Fruit fly (Drosophila melanogaster) whole organism: Measurements from ENCODE around the gene kek4.

Experiments used
- CG8478 ChIP-seq: fragments of >200 bp; optimal IDR thresholded peaks from 2 replicates; lab custom pipeline; 2018; ENCODE audit warnings: inconsistent platforms
- Dll ChIP-seq: fragments of >200 bp; optimal IDR thresholded peaks from 2 replicates; lab custom pipeline; 2017
- EcR ChIP-seq, 2 experiments: fragments of >200 bp; optimal IDR thresholded peaks; 2 replicates each; lab custom pipeline; 2017; ENCODE audit warnings: missing biosample characterization in 2 of 2, missing genetic modification characterization in 2 of 2, missing genetic modification reagents in 2 of 2
- pan ChIP-seq: fragments of >200 bp; optimal IDR thresholded peaks from 2 replicates; lab custom pipeline; 2017
- psq ChIP-seq: fragments of >200 bp; optimal IDR thresholded peaks from 2 replicates; lab custom pipeline; 2017
- usp ChIP-seq: fragments of >200 bp; optimal IDR thresholded peaks from 2 replicates; lab custom pipeline; 2017; ENCODE audit warnings: missing biosample characterization, missing genetic modification characterization, mixed read lengths

Gene kek4

DNA sequence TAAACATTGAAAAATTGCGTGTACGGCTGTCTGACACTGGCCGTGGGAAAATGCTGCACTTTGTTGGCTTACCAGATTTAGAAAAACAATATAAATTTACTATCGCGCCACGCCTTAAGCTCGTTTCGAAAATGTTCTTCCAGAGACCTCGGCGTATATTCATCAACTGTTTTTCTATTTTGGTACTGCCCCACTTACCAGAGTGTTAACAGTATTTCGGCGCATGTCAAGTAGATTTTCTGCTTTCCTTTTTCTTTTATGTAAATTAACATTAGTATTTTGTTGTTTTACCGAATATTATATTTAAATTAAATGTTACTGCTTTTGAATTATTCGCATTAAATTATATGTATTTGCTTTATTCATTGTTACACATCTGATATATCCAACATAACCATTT lies at the start of gene kek4:
TSS of gene kek4 (minus strand) at position 341 of the 400 bp plus-strand sequence.
- TF ChIP-seq psq (lab: Kevin White, UChicago) (no peak), EcR (GFP tag; optimal IDR thresholded peaks at IDR 0.05; lab: Kevin White, UChicago) (no peak), usp (no peak), CG8478 (lab: Kevin White, UChicago) (no peak), Dll (lab: Kevin White, UChicago) (no peak), pan (lab: Kevin White, UChicago) (no peak)

DNA sequence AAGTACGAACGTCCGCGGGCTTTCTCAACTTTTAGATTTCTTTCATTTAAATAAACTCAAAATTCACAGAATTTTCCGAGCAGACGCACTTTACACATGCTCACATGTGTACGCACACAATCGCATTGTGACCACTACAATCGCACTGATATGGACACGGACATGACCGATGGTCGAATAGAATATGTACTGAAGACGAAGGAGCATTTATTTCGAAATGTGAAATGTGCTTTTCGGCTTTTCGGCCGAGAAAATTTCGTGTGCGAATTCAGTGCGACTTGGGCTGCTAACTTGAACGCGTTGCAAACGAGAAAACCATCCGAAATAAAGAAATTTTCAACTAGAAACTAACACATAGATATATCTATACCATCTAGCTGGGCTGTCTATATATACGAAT lies 45.6 kb upstream of the kek4 start, which contains the start of gene CG44085:
TSS of gene CG44085 (plus strand) at position 269 of the 400 bp plus-strand sequence.
- TF ChIP-seq CG8478 (lab: Kevin White, UChicago) (no peak), pan (lab: Kevin White, UChicago) (no peak), Dll (lab: Kevin White, UChicago) (no peak), EcR (GFP tag; optimal IDR thresholded peaks at IDR 0.05; lab: Kevin White, UChicago) (no peak), usp (no peak), psq (lab: Kevin White, UChicago) (no peak)

DNA sequence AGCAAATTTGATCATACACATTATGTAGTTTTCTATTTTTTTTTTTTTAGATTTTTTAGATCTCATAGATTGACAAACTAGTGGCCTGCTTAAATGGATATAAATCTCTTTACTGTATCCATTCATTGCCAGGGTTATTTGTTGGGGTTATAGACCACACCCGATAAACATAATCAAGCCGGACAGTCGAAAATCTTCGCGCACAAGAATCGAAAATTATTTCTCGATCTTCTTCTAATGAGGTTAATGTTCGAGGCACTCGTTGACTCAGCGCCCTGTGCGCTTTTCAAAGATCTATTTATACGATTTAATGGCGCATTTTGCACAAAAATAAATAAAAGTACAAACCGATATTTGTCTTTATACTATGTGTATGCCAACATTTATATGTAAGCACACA lies 44.5 kb upstream of the kek4 start, which contains the start of gene CG31730:
TSS of gene CG31730 (minus strand) at position 101 of the 400 bp plus-strand sequence.
- TF ChIP-seq Dll (lab: Kevin White, UChicago): no peak

DNA sequence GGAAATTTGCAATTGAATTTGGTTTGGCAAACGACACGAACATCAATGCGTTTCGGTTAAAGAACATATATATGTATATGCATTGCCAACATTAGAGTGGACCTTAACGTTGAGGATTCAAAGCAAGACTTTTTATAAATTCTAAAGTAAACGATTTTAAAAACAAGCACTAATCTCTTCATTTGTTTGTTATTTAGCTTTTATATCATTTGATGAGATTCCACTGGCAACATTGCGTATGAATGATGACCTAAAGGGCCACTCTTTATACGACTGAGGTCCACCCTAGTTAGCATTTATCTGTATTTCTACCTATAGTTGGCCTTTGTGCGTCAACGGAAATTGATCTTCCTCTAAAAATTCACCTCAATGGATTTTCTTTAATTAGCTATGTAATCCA lies 43.6 kb upstream of the kek4 start:
- TF ChIP-seq pan (lab: Kevin White, UChicago) (no peak), psq (lab: Kevin White, UChicago) (no peak)

DNA sequence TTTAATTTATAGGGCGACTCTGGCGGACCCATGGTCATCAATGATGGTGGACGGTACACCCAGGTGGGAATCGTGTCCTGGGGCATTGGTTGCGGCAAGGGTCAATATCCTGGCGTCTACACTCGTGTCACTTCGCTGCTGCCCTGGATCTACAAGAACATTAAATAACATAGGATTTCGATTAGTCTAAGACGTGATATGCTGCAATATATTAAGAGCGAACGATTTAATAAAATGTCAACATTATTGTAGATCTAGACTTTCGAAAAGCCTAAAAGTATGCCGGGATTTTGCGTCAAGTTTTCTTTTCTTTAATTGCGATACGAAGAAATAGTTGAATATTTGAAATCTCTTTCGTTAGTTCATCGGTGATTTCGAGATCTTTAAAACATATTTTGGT lies 42.0 kb upstream of the kek4 start, which contains the start of gene Naa20B:
TSS of gene Naa20B (plus strand) at position 301 of the 400 bp plus-strand sequence.
- TF ChIP-seq usp: no peak
- no peak for TF ChIP-seq pan (lab: Kevin White, UChicago)
- TF ChIP-seq Dll (lab: Kevin White, UChicago): no peak
- TF ChIP-seq CG8478 (lab: Kevin White, UChicago): no peak
- no peak for TF ChIP-seq EcR (GFP tag; optimal IDR thresholded peaks at IDR 0.05; lab: Kevin White, UChicago)
- TF ChIP-seq psq (lab: Kevin White, UChicago): no peak

DNA sequence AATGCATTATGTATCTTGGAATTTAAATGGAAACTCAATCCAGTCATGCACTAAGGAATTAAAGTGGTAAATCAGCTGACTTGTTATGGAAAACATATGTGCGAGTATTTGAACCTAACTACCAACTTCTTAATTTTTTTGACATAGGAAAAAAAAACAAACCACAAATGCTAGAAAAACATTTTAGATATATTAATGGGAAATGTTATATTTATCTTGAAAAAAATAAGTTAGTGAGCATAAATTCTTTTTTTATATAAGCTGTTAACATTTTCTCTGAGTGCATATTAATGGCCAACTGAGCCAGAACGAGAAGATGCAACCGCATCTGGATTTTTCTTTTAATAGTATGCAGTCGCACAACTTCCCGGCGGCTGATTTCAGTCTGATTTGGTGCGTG lies 36.0 kb upstream of the kek4 start:
- no peak for TF ChIP-seq usp
- no peak for TF ChIP-seq CG8478 (lab: Kevin White, UChicago)

DNA sequence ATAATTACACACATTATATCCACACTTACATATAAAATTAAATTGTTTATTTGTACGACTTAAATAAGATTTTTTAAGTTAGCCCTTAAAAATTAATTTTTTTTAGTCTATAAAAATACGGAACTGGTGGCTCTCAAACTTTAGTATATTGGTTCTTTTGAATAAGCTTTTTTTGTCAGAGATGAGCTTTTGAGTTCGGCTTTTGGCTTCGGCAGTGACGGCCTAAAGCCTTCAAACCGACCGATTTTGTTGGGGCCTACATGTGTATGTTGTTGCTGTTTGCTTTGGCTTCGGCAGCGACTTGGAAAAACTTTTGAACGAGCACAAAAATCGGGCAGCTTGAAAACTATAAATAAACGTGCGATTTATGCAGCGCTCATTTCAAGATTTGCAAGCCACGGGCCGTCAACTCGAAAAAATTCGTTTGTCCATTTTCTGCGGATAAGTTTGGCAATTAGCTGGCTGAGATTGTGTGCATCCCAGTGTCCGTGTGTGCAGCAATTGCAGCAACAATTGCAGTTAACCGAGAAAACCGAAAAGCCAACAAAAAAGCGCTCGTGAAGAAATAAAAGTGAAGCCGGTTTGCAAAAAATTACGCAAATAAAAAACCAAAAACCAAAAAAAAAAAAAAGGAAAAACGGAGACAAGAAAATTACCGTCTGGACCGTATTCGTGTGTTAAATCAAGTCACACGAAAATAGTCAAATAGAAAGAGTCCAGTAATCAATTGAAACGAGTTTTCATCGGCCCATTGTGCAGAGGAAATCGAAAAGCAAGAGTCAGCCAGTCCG lies 30.9 kb upstream of the kek4 start, which contains the start of gene CG16820:
TSS of gene CG16820 (plus strand) at position 378 of the 791 bp plus-strand sequence.
- TF ChIP-seq pan (lab: Kevin White, UChicago) (no peak), Dll (lab: Kevin White, UChicago) (no peak), psq (lab: Kevin White, UChicago) (no peak), usp (no peak), EcR (GFP tag; optimal IDR thresholded peaks at IDR 0.05; lab: Kevin White, UChicago) (no peak), CG8478 (lab: Kevin White, UChicago) (no peak)

DNA sequence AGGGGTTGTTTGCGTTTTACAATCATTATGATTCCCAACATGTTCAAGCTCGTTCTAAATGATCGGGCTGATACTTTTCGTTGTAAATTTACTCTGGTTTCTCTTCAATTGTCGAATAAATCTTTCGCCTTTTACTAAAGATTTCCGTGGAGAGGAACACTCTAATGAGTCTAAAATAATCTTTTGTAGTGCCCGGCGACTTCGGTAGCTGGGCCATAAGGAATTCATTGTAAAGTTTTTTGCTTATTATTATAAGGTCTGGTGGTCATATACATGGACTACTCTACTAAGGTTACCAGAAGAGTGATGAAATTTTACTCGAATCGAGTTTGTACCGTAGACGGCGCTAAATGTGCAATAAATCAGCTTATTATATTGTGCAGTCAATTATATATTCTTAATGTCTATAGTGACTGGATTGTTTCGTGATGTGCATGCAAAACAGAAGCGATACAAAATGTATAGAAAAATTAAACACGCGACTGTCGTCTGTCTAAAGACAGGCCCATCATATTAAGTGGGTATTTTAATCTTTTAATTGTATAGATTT lies 29.7 kb upstream of the kek4 start:
- TF ChIP-seq usp (no peak), psq (lab: Kevin White, UChicago) (no peak), pan (lab: Kevin White, UChicago) (no peak), CG8478 (lab: Kevin White, UChicago) (no peak), EcR (GFP tag; optimal IDR thresholded peaks at IDR 0.05; lab: Kevin White, UChicago) (no peak), Dll (lab: Kevin White, UChicago) (no peak)

DNA sequence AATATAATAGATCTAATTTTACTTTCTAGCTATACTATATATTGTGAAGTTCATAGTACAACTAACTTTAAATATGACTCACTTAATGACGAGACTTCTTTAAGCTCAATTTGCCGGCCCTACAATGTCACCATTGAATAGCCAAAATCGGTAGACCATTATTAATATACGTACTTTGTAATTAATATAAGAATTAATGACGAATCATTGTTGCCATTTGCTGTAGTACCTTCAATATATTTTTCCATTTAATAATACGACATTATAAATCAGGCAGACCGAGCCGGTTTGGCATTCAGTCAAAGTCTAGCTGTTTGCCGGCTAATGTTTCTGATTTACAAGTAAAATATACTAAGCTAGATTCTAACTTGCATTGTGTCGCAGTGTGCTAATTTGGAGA lies 24.5 kb upstream of the kek4 start, which contains the start of gene Jhbp13:
TSS of gene Jhbp13 (plus strand) at position 301 of the 400 bp plus-strand sequence.
- TF ChIP-seq usp (no peak), pan (lab: Kevin White, UChicago) (no peak), EcR (GFP tag; optimal IDR thresholded peaks at IDR 0.05; lab: Kevin White, UChicago) (no peak), psq (lab: Kevin White, UChicago) (no peak), Dll (lab: Kevin White, UChicago) (no peak), CG8478 (lab: Kevin White, UChicago) (no peak)

DNA sequence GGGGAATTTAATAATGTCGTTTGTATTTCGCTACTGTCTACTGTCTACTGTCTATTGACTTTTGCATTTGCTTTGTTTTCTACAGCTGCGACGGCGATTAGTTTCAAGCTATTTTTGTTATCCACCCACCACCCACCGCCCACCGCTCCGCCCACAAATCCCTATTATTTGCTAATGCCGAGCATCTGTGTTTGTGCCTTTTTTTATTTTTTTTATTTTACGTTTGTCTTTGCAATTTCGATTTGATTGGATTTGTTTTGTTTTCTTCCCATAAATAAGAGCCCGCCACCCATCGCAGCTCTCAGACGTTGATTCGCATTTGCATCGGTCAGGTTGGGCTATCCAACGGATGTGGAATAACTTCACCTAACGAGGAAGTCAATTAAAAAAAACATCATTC lies 21.0 kb upstream of the kek4 start, which contains the start of gene Jhbp14:
TSS of gene Jhbp14 (plus strand) at position 301 of the 400 bp plus-strand sequence.
- TF ChIP-seq pan (lab: Kevin White, UChicago) (no peak), EcR (GFP tag; optimal IDR thresholded peaks at IDR 0.05; lab: Kevin White, UChicago) (no peak), CG8478 (lab: Kevin White, UChicago) (no peak), Dll (lab: Kevin White, UChicago) (no peak), psq (lab: Kevin White, UChicago) (no peak), usp (no peak)

DNA sequence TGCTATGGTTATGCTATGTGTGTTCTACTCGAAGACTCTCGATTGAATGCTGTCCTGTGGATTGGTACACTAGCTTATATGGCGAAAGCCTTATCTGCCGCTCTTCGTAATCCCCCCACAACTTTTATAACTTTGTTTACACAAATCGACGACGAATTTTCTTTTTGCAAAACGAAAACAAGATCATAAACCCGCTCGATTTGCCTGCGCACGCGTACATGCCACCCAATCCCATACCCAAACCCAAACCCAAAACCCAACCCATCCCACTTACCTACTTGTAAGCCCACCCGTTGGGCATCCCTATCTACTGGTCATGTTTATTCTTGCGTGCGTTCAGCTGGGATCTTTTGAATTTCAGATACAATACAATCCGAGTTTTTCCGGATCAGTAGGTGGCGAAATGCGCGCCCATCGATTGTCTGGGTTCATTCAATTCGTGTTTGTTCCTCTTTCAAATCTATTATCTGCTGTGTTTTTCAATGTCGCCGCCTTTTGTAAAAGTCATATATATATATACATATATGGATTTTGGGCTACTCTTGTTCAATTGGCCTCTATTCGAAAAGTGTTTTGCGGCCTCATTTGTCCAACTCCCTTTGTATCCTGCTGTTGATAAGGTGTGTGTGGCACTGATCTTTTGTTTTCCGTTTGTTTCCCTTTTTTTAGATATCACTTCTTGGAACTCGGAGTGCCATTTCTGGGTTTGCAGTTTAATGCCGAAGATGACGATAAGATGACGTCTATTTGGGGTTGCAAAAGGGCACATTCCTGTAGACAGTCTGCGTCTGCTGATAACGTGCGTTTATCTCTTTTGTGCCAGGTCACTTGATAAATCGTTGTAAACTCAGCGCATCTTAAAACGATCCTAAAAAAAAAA lies 19.7 kb upstream of the kek4 start, which contains the start of gene Mabi:
TSS of gene Mabi (minus strand) at position 51 of the 880 bp plus-strand sequence.
- TF ChIP-seq EcR (GFP tag; optimal IDR thresholded peaks at IDR 0.05; lab: Kevin White, UChicago) (no peak), pan (lab: Kevin White, UChicago) (no peak), usp (no peak), Dll (lab: Kevin White, UChicago) (no peak), psq (lab: Kevin White, UChicago) (no peak), CG8478 (lab: Kevin White, UChicago) (no peak)
